Worm (Caenorhabditis elegans) whole organism, L1 larva: ENCODE results near the gene idpp-5.

Experiments
- aly-2 ChIP-seq: fragments of 150-350 bp; optimal IDR thresholded peaks from 2 replicates; lab custom pipeline; 2014; ENCODE audit warnings: missing biosample characterization, missing genetic modification characterization
- ceh-90 ChIP-seq: sonication (generic microtip); optimal IDR thresholded peaks from 2 replicates; lab custom pipeline; 2016; ENCODE audit warnings: missing genetic modification characterization, missing compliant biosample characterization
- ets-5 ChIP-seq: fragments of 200-800 bp; sonication (Bioruptor generic); IDR thresholded peaks from 2 replicates; pipeline ENCODE4 v1.3.6; 2022; ENCODE audit warnings: missing genetic modification characterization, missing compliant biosample characterization
- nhr-12 ChIP-seq: sonication (generic microtip); optimal IDR thresholded peaks from 2 replicates; lab custom pipeline; 2017; ENCODE audit warnings: missing biosample characterization, missing genetic modification characterization
- nhr-90 ChIP-seq: sonication (generic microtip); optimal IDR thresholded peaks from 2 replicates; lab custom pipeline; 2016; ENCODE audit warnings: mild to moderate bottlenecking, missing genetic modification characterization, missing compliant biosample characterization; ENCODE audit not compliant: poor library complexity
- ztf-4 ChIP-seq: fragments of 150-350 bp; optimal IDR thresholded peaks from 2 replicates; lab custom pipeline; 2014; ENCODE audit warnings: missing biosample characterization, missing genetic modification characterization

- TF ChIP-seq aly-2 (tag; lab: Kevin White, UChicago): no peak
- no peak for TF ChIP-seq ets-5
- TF ChIP-seq nhr-90 (tag; lab: Kevin White, UChicago): no peak
- no peak for TF ChIP-seq nhr-12 (tag; lab: Kevin White, UChicago)
- TF ChIP-seq ztf-4 (tag; lab: Kevin White, UChicago): no peak
- TF ChIP-seq ceh-90 (tag; lab: Kevin White, UChicago): no peak
Measured at ce11 chrX:3773233-3773632, 19.4 kb downstream of the idpp-5 start.
